Fruit fly (Drosophila melanogaster) whole organism, prepupa: ENCODE results near the gene CG10646.

Experiments used
- Blimp-1 ChIP-seq: fragments of 200-800 bp; sonication (Bioruptor generic); optimal IDR thresholded peaks from 3 replicates; lab custom pipeline; 2017; ENCODE audit warnings: missing biosample characterization, missing genetic modification characterization, mild to moderate bottlenecking, moderate library complexity, missing genetic modification reagents
- CG10631 ChIP-seq: fragments of 200-800 bp; sonication (Bioruptor generic); optimal IDR thresholded peaks from 2 replicates; lab custom pipeline; 2016; ENCODE audit warnings: missing biosample characterization, missing genetic modification characterization
- CG11294 ChIP-seq: fragments of 200-800 bp; sonication (Bioruptor generic); IDR thresholded peaks from 2 replicates; pipeline ENCODE4 v1.3.6; 2022; ENCODE audit warnings: missing biosample characterization, missing genetic modification characterization
- CG11762 ChIP-seq: fragments of 200-800 bp; sonication (Bioruptor generic); optimal IDR thresholded peaks from 3 replicates; lab custom pipeline; 2016; ENCODE audit warnings: missing biosample characterization, missing genetic modification characterization; ENCODE audit not compliant: insufficient read depth
- CG11902 ChIP-seq: fragments of 200-800 bp; sonication (Bioruptor generic); optimal IDR thresholded peaks from 3 replicates; lab custom pipeline; 2016; ENCODE audit warnings: missing biosample characterization, missing genetic modification characterization
- CG15336 ChIP-seq: fragments of 200-800 bp; sonication (Bioruptor generic); IDR thresholded peaks from 2 replicates; pipeline ENCODE4 v1.3.6; 2022; ENCODE audit warnings: missing biosample characterization, missing genetic modification characterization
- CG1621 ChIP-seq: fragments of 200-800 bp; sonication (Bioruptor generic); optimal IDR thresholded peaks from 3 replicates; lab custom pipeline; 2018; ENCODE audit warnings: missing biosample characterization, mild to moderate bottlenecking, missing genetic modification characterization
- CG16779 ChIP-seq: fragments of 200-800 bp; sonication (Bioruptor generic); optimal IDR thresholded peaks from 3 replicates; lab custom pipeline; 2017; ENCODE audit warnings: missing biosample characterization, mild to moderate bottlenecking, missing genetic modification characterization
- CG3032 ChIP-seq: fragments of 200-800 bp; optimal IDR thresholded peaks from 2 replicates; lab custom pipeline; 2019; ENCODE audit warnings: missing biosample characterization, mild to moderate bottlenecking, missing genetic modification characterization, moderate library complexity
- CG31627 ChIP-seq: fragments of 200-800 bp; sonication (Bioruptor generic); optimal IDR thresholded peaks from 3 replicates; lab custom pipeline; 2016; ENCODE audit warnings: missing biosample characterization, missing genetic modification characterization
- CG34406 ChIP-seq: fragments of 200-800 bp; sonication (Bioruptor generic); optimal IDR thresholded peaks from 3 replicates; lab custom pipeline; 2016; ENCODE audit warnings: missing biosample characterization, missing genetic modification characterization
- CG4318 ChIP-seq: fragments of 200-800 bp; sonication (Bioruptor generic); optimal IDR thresholded peaks from 3 replicates; lab custom pipeline; 2017; ENCODE audit warnings: missing biosample characterization, mild to moderate bottlenecking, missing genetic modification characterization
- CG6163 ChIP-seq: fragments of 200-800 bp; sonication (Bioruptor generic); IDR thresholded peaks from 3 replicates; pipeline ENCODE4 v1.3.6; 2022; ENCODE audit warnings: missing biosample characterization, missing genetic modification characterization
- CG6276 ChIP-seq: fragments of 200-800 bp; sonication (Bioruptor generic); optimal IDR thresholded peaks from 2 replicates; lab custom pipeline; 2017; ENCODE audit warnings: missing biosample characterization, mild to moderate bottlenecking, missing genetic modification characterization
- CG6792 ChIP-seq: fragments of 200-800 bp; sonication (Bioruptor generic); optimal IDR thresholded peaks from 3 replicates; lab custom pipeline; 2016; ENCODE audit warnings: missing biosample characterization, missing genetic modification characterization
- CG6854 ChIP-seq: fragments of 200-800 bp; sonication (Bioruptor generic); optimal IDR thresholded peaks from 2 replicates; lab custom pipeline; 2017; ENCODE audit warnings: missing biosample characterization, mild to moderate bottlenecking, missing genetic modification characterization
- CG7368 ChIP-seq: fragments of 200-800 bp; sonication (Bioruptor generic); optimal IDR thresholded peaks from 3 replicates; lab custom pipeline; 2016; ENCODE audit warnings: missing biosample characterization, missing genetic modification characterization
- CG8119 ChIP-seq: fragments of 200-800 bp; sonication (Bioruptor generic); IDR thresholded peaks from 3 replicates; pipeline ENCODE4 v1.3.6; 2022; ENCODE audit warnings: missing biosample characterization, missing genetic modification characterization
- CG8319 ChIP-seq: fragments of 200-800 bp; sonication (Bioruptor generic); optimal IDR thresholded peaks from 3 replicates; lab custom pipeline; 2016; ENCODE audit warnings: missing biosample characterization, missing genetic modification characterization
- CG9139 ChIP-seq: fragments of 200-800 bp; sonication (Bioruptor generic); optimal IDR thresholded peaks from 3 replicates; lab custom pipeline; 2017; ENCODE audit warnings: missing biosample characterization, mild to moderate bottlenecking, missing genetic modification characterization
- Eip75B ChIP-seq: fragments of 200-800 bp; sonication (Bioruptor generic); optimal IDR thresholded peaks from 3 replicates; lab custom pipeline; 2016; ENCODE audit warnings: missing biosample characterization, missing genetic modification characterization
- Eip78C ChIP-seq: fragments of 200-800 bp; sonication (Bioruptor generic); peaks from one replicate; lab custom pipeline; 2016; ENCODE audit warnings: missing biosample characterization, missing genetic modification characterization
- Eip93F ChIP-seq: fragments of 200-800 bp; sonication (Bioruptor generic); optimal IDR thresholded peaks from 2 replicates; lab custom pipeline; 2016; ENCODE audit warnings: missing biosample characterization, mild to moderate bottlenecking, missing genetic modification characterization
- Ets21C ChIP-seq: fragments of 200-800 bp; sonication (Bioruptor generic); optimal IDR thresholded peaks from 3 replicates; lab custom pipeline; 2016; ENCODE audit warnings: missing biosample characterization, missing genetic modification characterization
- Hr38 ChIP-seq: sonication (Bioruptor generic); optimal IDR thresholded peaks from 2 replicates; lab custom pipeline; 2016; ENCODE audit warnings: missing biosample characterization, missing genetic modification characterization
- Hr39 ChIP-seq: fragments of 200-800 bp; sonication (Bioruptor generic); optimal IDR thresholded peaks from 2 replicates; lab custom pipeline; 2016; ENCODE audit warnings: missing biosample characterization, missing genetic modification characterization
- Lpt ChIP-seq: fragments of 200-800 bp; sonication (Bioruptor generic); optimal IDR thresholded peaks from 3 replicates; lab custom pipeline; 2016; ENCODE audit warnings: missing biosample characterization, missing genetic modification characterization
- Sox102F ChIP-seq: fragments of 200-800 bp; sonication (Bioruptor generic); optimal IDR thresholded peaks from 2 replicates; lab custom pipeline; 2016; ENCODE audit warnings: missing biosample characterization, mild to moderate bottlenecking, missing genetic modification characterization
- Sox14 ChIP-seq: fragments of 200-800 bp; sonication (Bioruptor generic); optimal IDR thresholded peaks from 3 replicates; lab custom pipeline; 2016; ENCODE audit warnings: missing biosample characterization, missing genetic modification characterization
- Sox15 ChIP-seq: fragments of 200-800 bp; sonication (Bioruptor generic); optimal IDR thresholded peaks from 3 replicates; lab custom pipeline; 2016; ENCODE audit warnings: missing biosample characterization, missing genetic modification characterization
- dac ChIP-seq: fragments of 200-800 bp; sonication (Bioruptor generic); optimal IDR thresholded peaks from 2 replicates; lab custom pipeline; 2017; ENCODE audit warnings: missing biosample characterization, mild to moderate bottlenecking, missing genetic modification characterization
- eg ChIP-seq: fragments of 200-800 bp; sonication (Bioruptor generic); IDR thresholded peaks from 3 replicates; pipeline ENCODE4 v1.3.6; 2022; ENCODE audit warnings: missing biosample characterization, missing genetic modification characterization
- fd85E ChIP-seq: fragments of 200-800 bp; sonication (Bioruptor generic); optimal IDR thresholded peaks from 3 replicates; lab custom pipeline; 2016; ENCODE audit warnings: missing biosample characterization, missing genetic modification characterization
- salr ChIP-seq, 2 experiments: fragments of 200-800 bp; sonication (Bioruptor generic); optimal IDR thresholded peaks; 3 replicates each; lab custom pipeline; 2016 to 2018; ENCODE audit warnings: missing biosample characterization in 2 of 2, missing genetic modification characterization in 2 of 2, mild to moderate bottlenecking in 1 of 2
- spab ChIP-seq: fragments of 200-800 bp; sonication (Bioruptor generic); optimal IDR thresholded peaks from 2 replicates; lab custom pipeline; 2017; ENCODE audit warnings: missing biosample characterization, mild to moderate bottlenecking, missing genetic modification characterization, missing genetic modification reagents
- ss ChIP-seq, 2 experiments: fragments of 200-800 bp; sonication (Bioruptor generic); optimal IDR thresholded peaks; 2 replicates in 1 of 2; 3 replicates in 1 of 2; lab custom pipeline; 2017 to 2018; ENCODE audit warnings: mild to moderate bottlenecking in 2 of 2, missing biosample characterization in 2 of 2, missing genetic modification characterization in 2 of 2, moderate library complexity in 1 of 2
- svp ChIP-seq: fragments of 200-800 bp; sonication (Bioruptor generic); peaks from one replicate; lab custom pipeline; 2016; ENCODE audit warnings: missing biosample characterization, missing genetic modification characterization
- topi ChIP-seq: fragments of 200-800 bp; sonication (Bioruptor generic); optimal IDR thresholded peaks from 3 replicates; lab custom pipeline; 2016; ENCODE audit warnings: missing biosample characterization, missing genetic modification characterization
- vri ChIP-seq: fragments of 200-800 bp; sonication (Bioruptor generic); optimal IDR thresholded peaks from 3 replicates; lab custom pipeline; 2016; ENCODE audit warnings: missing biosample characterization, mild to moderate bottlenecking, missing genetic modification characterization

Gene CG10646

dm6 chr3L:12490418-12491035 lies 13.2 kb downstream of the CG10646 start, which contains the start of gene CG10660 (continued):
- TF ChIP-seq Eip93F (GFP tag; lab: Kevin White, UChicago) (peak; percentile 66), topi (GFP tag; lab: Kevin White, UChicago) (peak; percentile 91), CG11762 (GFP tag; lab: Kevin White, UChicago) (peak; percentile 87), Blimp-1 (GFP tag; lab: Kevin White, UChicago) (peak; percentile 65), CG3032 (tag; lab: Kevin White, UChicago) (peak; percentile 72), dac (GFP tag; lab: Kevin White, UChicago) (peak; percentile 78), Sox14 (GFP tag; lab: Kevin White, UChicago) (peak; percentile 93), CG7368 (GFP tag; lab: Kevin White, UChicago) (peak; percentile 82), fd85E (GFP tag; lab: Kevin White, UChicago) (peak; percentile 66), CG11294 (GFP tag; lab: Robert Waterston, UW) (peak; percentile 90), CG8319 (GFP tag; lab: Kevin White, UChicago) (peak; percentile 72), CG10631 (GFP tag; lab: Kevin White, UChicago) (peak; percentile 91), CG34406 (peak; percentile 94), CG31627 (GFP tag; lab: Kevin White, UChicago) (peak; percentile 88), CG11902 (GFP tag; lab: Kevin White, UChicago) (peak; percentile 80), spab (GFP tag; lab: Kevin White, UChicago) (peak; percentile 78), Sox15 (GFP tag; lab: Kevin White, UChicago) (peak; percentile 80), CG6792 (GFP tag; lab: Kevin White, UChicago) (peak; percentile 93), salr (GFP tag; optimal IDR thresholded peaks at IDR 0.05; lab: Kevin White, UChicago) (peak; percentile 79 to 86), CG1621 (peak; percentile 88), Hr38 (GFP tag; lab: Kevin White, UChicago) (no peak), CG16779 (peak; percentile 88), Eip75B (peak; percentile 92), Lpt (peak; percentile 91)

dm6 chr3L:12489952-12490351 lies 13.7 kb downstream of the CG10646 start:
- peak; percentile 56; the same call in 2 of the 3 replicates for TF ChIP-seq eg (GFP tag; lab: Robert Waterston, UW)
- peak in 1 of 2 experiments; percentile 4 for TF ChIP-seq ss (GFP tag; optimal IDR thresholded peaks at IDR 0.05; lab: Kevin White, UChicago)
- no peak for TF ChIP-seq CG11902 (GFP tag; lab: Kevin White, UChicago)
- peak; percentile 37; the same call in 1 of the 2 replicates for TF ChIP-seq CG15336 (GFP tag; lab: Robert Waterston, UW)
- TF ChIP-seq Eip78C (GFP tag; lab: Kevin White, UChicago): peak; percentile 27
- no peak for TF ChIP-seq svp (GFP tag; lab: Kevin White, UChicago)
- TF ChIP-seq CG6792 (GFP tag; lab: Kevin White, UChicago): no peak
- TF ChIP-seq CG9139: peak; percentile 15
- TF ChIP-seq CG31627 (GFP tag; lab: Kevin White, UChicago): no peak
- TF ChIP-seq Sox102F (GFP tag; lab: Kevin White, UChicago): peak; percentile 24
- peak; percentile 42 for TF ChIP-seq CG6854 (GFP tag; lab: Kevin White, UChicago)
- no peak for TF ChIP-seq CG11294 (GFP tag; lab: Robert Waterston, UW)
- no peak for TF ChIP-seq Sox14 (GFP tag; lab: Kevin White, UChicago)
- no peak for TF ChIP-seq Ets21C
- peak; percentile 55; the same call in 2 of the 3 replicates for TF ChIP-seq CG6163 (GFP tag; lab: Robert Waterston, UW)
- peak; percentile 57; the same call in 2 of the 3 replicates for TF ChIP-seq CG8119 (GFP tag; lab: Robert Waterston, UW)
- TF ChIP-seq vri (GFP tag; lab: Kevin White, UChicago): peak; percentile 92
- TF ChIP-seq CG10631 (GFP tag; lab: Kevin White, UChicago): no peak
- TF ChIP-seq fd85E (GFP tag; lab: Kevin White, UChicago): peak; percentile 42
- TF ChIP-seq Hr39 (GFP tag; lab: Kevin White, UChicago): no peak
- TF ChIP-seq CG16779: peak; percentile 27
- TF ChIP-seq CG4318 (GFP tag; lab: Kevin White, UChicago): no peak
- peak; percentile 63 for TF ChIP-seq CG6276
